Fruit fly (Drosophila melanogaster): ENCODE measurements around the gene nol.

DNA sequence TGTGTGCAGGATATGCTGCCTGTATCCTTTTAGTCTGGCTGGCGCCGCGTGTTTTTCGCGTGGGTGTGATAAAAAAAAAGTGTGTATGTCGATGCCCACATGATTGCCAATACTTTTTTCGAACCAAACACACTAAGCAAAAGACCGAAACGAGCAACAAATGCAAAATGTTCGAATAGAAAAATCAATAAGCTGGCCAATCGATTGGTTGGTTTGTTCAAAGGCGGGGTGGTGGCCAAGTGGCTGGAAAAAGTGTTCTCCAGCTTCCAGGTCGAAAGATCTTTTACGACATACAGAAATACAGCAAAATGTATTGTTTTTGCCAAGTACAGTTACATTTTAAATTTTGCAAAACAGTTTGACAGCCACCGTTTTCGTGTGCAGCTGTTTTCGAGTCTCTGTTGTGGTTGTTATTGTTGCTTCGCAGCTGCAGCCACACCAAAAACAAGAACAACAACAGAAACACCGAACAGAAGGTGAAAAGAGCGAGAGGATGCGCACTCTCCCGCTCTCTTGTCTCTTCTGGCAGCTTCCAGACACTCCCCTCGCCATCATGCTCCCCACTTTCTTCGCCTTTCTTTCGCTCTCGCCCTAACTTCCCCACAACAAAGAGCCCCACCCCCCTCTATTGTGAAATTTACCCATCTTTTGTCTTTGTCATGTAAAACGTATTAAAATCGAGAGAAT is 6.9 kb upstream of the nol start:
- TF ChIP-seq CG5204 (GFP tag; optimal IDR thresholded peaks at IDR 0.05), result no peak
- TF ChIP-seq tj (GFP tag; optimal IDR thresholded peaks at IDR 0.05), result no peak
- peak; percentile 67 for TF ChIP-seq pad (GFP tag; optimal IDR thresholded peaks at IDR 0.05)
- TF ChIP-seq CG11617 (GFP tag; optimal IDR thresholded peaks at IDR 0.05), result no peak
- no peak for TF ChIP-seq bab1 (GFP tag; optimal IDR thresholded peaks at IDR 0.05)
- TF ChIP-seq toe (GFP tag; optimal IDR thresholded peaks at IDR 0.05), result no peak
- no peak for TF ChIP-seq CG1620 (GFP tag; optimal IDR thresholded peaks at IDR 0.05)
- no peak for TF ChIP-seq CG7045 (GFP tag; optimal IDR thresholded peaks at IDR 0.05)
- no peak for TF ChIP-seq cnc (optimal IDR thresholded peaks at IDR 0.05)

Data from whole organism, adult.